Worm (Caenorhabditis elegans) whole organism, L2 larva: ENCODE measurements around the gene ssq-1.
"Not testable (repeated sequence)": the region's sequence is repeated elsewhere in the genome, so short reads cannot be mapped to it uniquely, and the experiment has no call there.

ENCODE experiments used
- C34F6.9 ChIP-seq: fragments of 150-350 bp; optimal IDR thresholded peaks from 2 replicates; lab custom pipeline; 2014; ENCODE audit warnings: missing biosample characterization, missing genetic modification characterization
- Y55F3AM.14 ChIP-seq: fragments of 200-800 bp; sonication (Bioruptor generic); optimal IDR thresholded peaks from 2 replicates; lab custom pipeline; 2018; ENCODE audit warnings: mild to moderate bottlenecking, missing genetic modification characterization, missing compliant biosample characterization
- ZK546.5 ChIP-seq: sonication (generic microtip); optimal IDR thresholded peaks from 2 replicates; lab custom pipeline; 2017; ENCODE audit warnings: missing biosample characterization, missing genetic modification characterization
- ama-1 ChIP-seq: fragments of 150-350 bp; optimal IDR thresholded peaks from 2 replicates; lab custom pipeline; 2018; ENCODE audit warnings: inconsistent platforms
- blmp-1 ChIP-seq: sonication (generic microtip); optimal IDR thresholded peaks from 2 replicates; lab custom pipeline; 2017; ENCODE audit warnings: missing genetic modification characterization, mild to moderate bottlenecking, missing compliant biosample characterization, antibody characterized with exemption, moderate library complexity; ENCODE audit not compliant: insufficient read depth
- ceh-16 ChIP-seq: fragments of 150-350 bp; optimal IDR thresholded peaks from 2 replicates; lab custom pipeline; 2014; ENCODE audit warnings: missing biosample characterization, missing genetic modification characterization
- ceh-82 ChIP-seq: fragments of 150-350 bp; optimal IDR thresholded peaks from 2 replicates; lab custom pipeline; 2014; ENCODE audit warnings: missing biosample characterization, missing genetic modification characterization
- crh-2 ChIP-seq: sonication (generic microtip); optimal IDR thresholded peaks from 2 replicates; lab custom pipeline; 2017; ENCODE audit warnings: missing biosample characterization, missing genetic modification characterization
- egl-27 ChIP-seq: sonication (generic microtip); optimal IDR thresholded peaks from 3 replicates; lab custom pipeline; 2017; ENCODE audit warnings: missing biosample characterization, missing genetic modification reagents, missing genetic modification characterization
- elt-3 ChIP-seq: sonication (generic microtip); optimal IDR thresholded peaks from 2 replicates; lab custom pipeline; 2017; ENCODE audit warnings: missing biosample characterization, missing genetic modification characterization
- fos-1 ChIP-seq: fragments of 150-350 bp; optimal IDR thresholded peaks from 2 replicates; lab custom pipeline; 2014; ENCODE audit warnings: missing biosample characterization, missing genetic modification characterization
- gmeb-1 ChIP-seq: fragments of 150-350 bp; optimal IDR thresholded peaks from 2 replicates; lab custom pipeline; 2014; ENCODE audit warnings: missing biosample characterization, missing genetic modification characterization
- lin-11 ChIP-seq: fragments of 150-350 bp; sonication (generic microtip); optimal IDR thresholded peaks from 2 replicates; lab custom pipeline; 2014; ENCODE audit warnings: missing biosample characterization, missing genetic modification characterization, inconsistent platforms, mixed read lengths
- lin-39 ChIP-seq: fragments of 150-350 bp; optimal IDR thresholded peaks from 2 replicates; lab custom pipeline; 2014; ENCODE audit warnings: missing biosample characterization, missing genetic modification reagents, missing genetic modification characterization
- lsy-2 ChIP-seq, 2 experiments: fragments of 150-350 bp in 1 of 2; sonication (generic microtip) in 1 of 2; optimal IDR thresholded peaks; 2 replicates each; lab custom pipeline; 2014 to 2017; ENCODE audit warnings: missing biosample characterization in 2 of 2, missing genetic modification characterization in 2 of 2
- mab-5 ChIP-seq: fragments of 150-350 bp; optimal IDR thresholded peaks from 2 replicates; lab custom pipeline; 2014; ENCODE audit warnings: missing biosample characterization, missing genetic modification characterization
- mbf-1 ChIP-seq: sonication (generic microtip); optimal IDR thresholded peaks from 2 replicates; lab custom pipeline; 2017; ENCODE audit warnings: missing biosample characterization, missing genetic modification characterization
- mdl-1 ChIP-seq, 2 experiments: fragments of 150-350 bp in 1 of 2; sonication (generic microtip) in 1 of 2; optimal IDR thresholded peaks; 2 replicates each; lab custom pipeline; 2017; ENCODE audit warnings: missing biosample characterization in 2 of 2, missing genetic modification characterization in 2 of 2
- nhr-10 ChIP-seq: sonication (generic microtip); optimal IDR thresholded peaks from 2 replicates; lab custom pipeline; 2017; ENCODE audit warnings: missing biosample characterization, missing genetic modification characterization
- nhr-12 ChIP-seq: fragments of 150-350 bp; optimal IDR thresholded peaks from 2 replicates; lab custom pipeline; 2014; ENCODE audit warnings: missing biosample characterization, missing genetic modification characterization
- nhr-129 ChIP-seq: fragments of 150-350 bp; optimal IDR thresholded peaks from 2 replicates; lab custom pipeline; 2014; ENCODE audit warnings: missing biosample characterization, missing genetic modification characterization
- nhr-21 ChIP-seq: fragments of 150-350 bp; optimal IDR thresholded peaks from 2 replicates; lab custom pipeline; 2014; ENCODE audit warnings: missing biosample characterization, missing genetic modification characterization
- nhr-77 ChIP-seq: fragments of 150-350 bp; optimal IDR thresholded peaks from 2 replicates; lab custom pipeline; 2014; ENCODE audit warnings: missing biosample characterization, missing genetic modification characterization
- sem-4 ChIP-seq: fragments of 150-350 bp; optimal IDR thresholded peaks from 2 replicates; lab custom pipeline; 2014; ENCODE audit warnings: missing biosample characterization, missing genetic modification reagents, missing genetic modification characterization
- skn-1 ChIP-seq: sonication (generic microtip); optimal IDR thresholded peaks from 2 replicates; lab custom pipeline; 2017; ENCODE audit warnings: missing biosample characterization, missing genetic modification characterization
- unc-39 ChIP-seq: fragments of 150-350 bp; optimal IDR thresholded peaks from 2 replicates; lab custom pipeline; 2014; ENCODE audit warnings: missing biosample characterization, missing genetic modification characterization
- unc-62 ChIP-seq: fragments of 150-350 bp; optimal IDR thresholded peaks from 2 replicates; lab custom pipeline; 2014; ENCODE audit warnings: missing biosample characterization, missing genetic modification reagents, missing genetic modification characterization
- ztf-1 ChIP-seq: fragments of 200-800 bp; sonication (Bioruptor generic); conservative IDR thresholded peaks from 2 replicates; pipeline ENCODE4 v1.3.6; 2022; ENCODE audit warnings: missing genetic modification characterization, missing compliant biosample characterization
- ztf-11 ChIP-seq: sonication (generic microtip); optimal IDR thresholded peaks from 2 replicates; lab custom pipeline; 2017; ENCODE audit warnings: missing biosample characterization, missing genetic modification characterization
- ztf-4 ChIP-seq: fragments of 150-350 bp; optimal IDR thresholded peaks from 2 replicates; lab custom pipeline; 2014; ENCODE audit warnings: missing biosample characterization, missing genetic modification characterization

Gene ssq-1

DNA sequence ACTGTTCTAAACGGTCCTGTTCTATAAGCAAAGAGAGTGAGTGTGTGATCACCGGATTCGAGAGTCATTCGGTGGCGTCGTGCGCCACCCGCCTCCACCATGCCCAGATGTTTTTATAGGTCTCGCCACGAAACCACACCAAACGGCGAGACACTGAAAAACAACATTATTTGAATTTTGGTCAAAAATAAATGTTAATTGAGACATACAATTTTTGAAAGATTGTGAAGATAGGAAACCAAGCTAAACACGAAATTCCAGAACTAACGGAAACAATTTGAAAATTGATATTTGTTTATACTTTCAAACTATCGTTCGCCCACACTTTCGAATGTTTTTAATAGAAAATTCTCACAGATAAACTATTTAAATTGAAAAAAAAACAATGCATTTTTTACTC lies 27.9 kb upstream of the ssq-1 start, which contains the start of gene catp-6:
TSS of gene catp-6 (minus strand) at position 101 of the 400 bp plus-strand sequence.
- TF ChIP-seq ztf-4 (tag; lab: Kevin White, UChicago), result no peak
- TF ChIP-seq egl-27 (tag; lab: Kevin White, UChicago), result no peak
- TF ChIP-seq skn-1, result no peak
- TF ChIP-seq nhr-77 (tag; lab: Kevin White, UChicago), result no peak

ce11 chrIV:9825196-9825744 lies 27.1 kb upstream of the ssq-1 start, which contains the start of gene mtr-4:
Gene mtr-4 (plus strand): TSS chrIV:9825694.
- no peak for TF ChIP-seq ztf-4 (tag; lab: Kevin White, UChicago)
- peak; percentile 44 for TF ChIP-seq fos-1 (tag; lab: Kevin White, UChicago)
- peak; percentile 50 for TF ChIP-seq C34F6.9 (tag; lab: Kevin White, UChicago)
- peak; percentile 30 for TF ChIP-seq nhr-129 (tag; lab: Kevin White, UChicago)
- no peak for TF ChIP-seq gmeb-1 (tag; lab: Kevin White, UChicago)
- no peak for TF ChIP-seq nhr-21 (tag; lab: Kevin White, UChicago)

DNA sequence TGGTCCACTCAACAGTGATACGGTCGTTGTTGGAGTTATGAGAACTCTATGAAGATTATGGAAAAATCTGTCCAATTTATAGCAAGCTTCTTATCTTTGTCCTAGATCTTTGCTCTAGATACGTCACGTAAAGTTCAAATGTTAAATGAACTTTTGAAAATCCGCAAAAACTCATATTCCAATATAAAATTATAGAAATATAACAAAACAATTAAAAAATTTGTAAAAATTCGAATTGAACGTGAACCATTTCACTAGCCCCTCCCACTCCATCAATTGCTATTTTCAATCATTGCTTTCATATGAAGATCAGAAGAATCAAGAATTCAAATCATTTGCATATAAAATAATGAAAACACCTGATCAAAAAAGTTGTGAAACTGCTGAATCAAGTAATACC lies 19.8 kb upstream of the ssq-1 start, which contains the start of gene kin-21:
TSS of gene kin-21 (plus strand) at position 301 of the 400 bp plus-strand sequence.
- no peak for TF ChIP-seq elt-3 (tag; lab: Kevin White, UChicago)
- TF ChIP-seq ztf-11 (tag; lab: Kevin White, UChicago), result no peak
- TF ChIP-seq nhr-77 (tag; lab: Kevin White, UChicago), result no peak
- TF ChIP-seq gmeb-1 (tag; lab: Kevin White, UChicago), result no peak
- TF ChIP-seq, all 48 proteins: peak for 0

- TF ChIP-seq unc-62 (GFP tag; lab: Kevin White, UChicago) (no peak), nhr-12 (tag; lab: Kevin White, UChicago) (no peak), mdl-1 (tag; optimal IDR thresholded peaks at IDR 0.05; lab: Kevin White, UChicago) (no peak), sem-4 (no peak), lsy-2 (tag; optimal IDR thresholded peaks at IDR 0.05; lab: Kevin White, UChicago) (no peak), ztf-11 (tag; lab: Kevin White, UChicago) (no peak), lin-11 (tag; lab: Kevin White, UChicago) (no peak), ceh-82 (tag; lab: Kevin White, UChicago) (no peak), mab-5 (tag; lab: Kevin White, UChicago) (no peak), ceh-16 (tag; lab: Kevin White, UChicago) (no peak), crh-2 (tag; lab: Kevin White, UChicago) (no peak)
Measured at ce11 chrIV:9833337-9833736, 19.0 kb upstream of the ssq-1 start.

ce11 chrIV:9836317-9836716 lies 16.0 kb upstream of the ssq-1 start, which contains the start of gene msp-81:
Gene msp-81 (minus strand): TSS chrIV:9836417.
- no peak for TF ChIP-seq Y55F3AM.14 (GFP tag; lab: Kevin White, UChicago)
- TF ChIP-seq mdl-1 (tag; optimal IDR thresholded peaks at IDR 0.05; lab: Kevin White, UChicago), result no peak
- TF ChIP-seq ztf-1 (GFP tag; lab: Robert Waterston, UW), result no peak
- no peak for TF ChIP-seq blmp-1
- TF ChIP-seq ZK546.5 (tag; lab: Kevin White, UChicago), result no peak
- TF ChIP-seq ama-1, result no peak
- no peak for TF ChIP-seq mbf-1 (tag; lab: Kevin White, UChicago)
- TF ChIP-seq nhr-10 (tag; lab: Kevin White, UChicago), result no peak
- TF ChIP-seq unc-39 (tag; lab: Kevin White, UChicago), result no peak
- TF ChIP-seq, all 48 proteins: peak for 0

ce11 chrIV:9837349-9837748 lies 15.0 kb upstream of the ssq-1 start, which contains the start of gene msp-10:
Gene msp-10 (plus strand): TSS chrIV:9837649.
- TF ChIP-seq gmeb-1, nhr-10, lin-39 (tag; lab: Kevin White, UChicago): not testable (repeated sequence)
